Fruit fly (Drosophila melanogaster): ENCODE results near the gene CG1812.

Gene CG1812

DNA sequence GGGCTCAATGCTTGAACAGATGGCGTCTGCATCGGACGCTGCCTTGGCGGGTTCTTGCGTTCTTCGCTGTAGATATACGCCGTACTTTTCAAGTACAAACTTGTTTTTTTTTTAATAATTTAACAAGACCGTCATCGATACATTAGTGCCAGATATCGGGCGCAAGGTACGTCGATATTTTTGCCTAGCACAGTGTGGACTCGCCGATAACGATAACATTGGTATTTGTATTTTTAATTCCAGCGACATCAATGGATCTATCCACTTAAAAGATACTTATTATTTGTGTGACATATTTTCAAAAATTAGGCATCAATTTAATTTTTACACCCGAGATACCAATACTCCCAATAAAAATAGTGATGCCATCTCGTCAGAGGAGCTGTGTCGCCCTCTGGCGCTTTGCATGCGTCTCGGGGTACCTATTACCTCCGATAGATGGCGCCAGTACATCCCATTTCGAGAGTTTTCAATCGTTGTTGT is 13.5 kb downstream of the CG1812 start, which contains the start of gene Tak1 (continued):
- TF ChIP-seq Atf3 (GFP tag; optimal IDR thresholded peaks at IDR 0.05) (peak; percentile 23), Blimp-1 (GFP tag; optimal IDR thresholded peaks at IDR 0.05) (no peak), chif (GFP tag; optimal IDR thresholded peaks at IDR 0.05) (peak; percentile 19 to 66), ttk (GFP tag; IDR thresholded peaks at IDR 0.05) (no peak), Mrtf (GFP tag; IDR thresholded peaks at IDR 0.05) (peak; percentile 63; the same call in 2 of the 3 replicates), CG8944 (GFP tag; optimal IDR thresholded peaks at IDR 0.05) (peak; percentile 53), phol (tag; optimal IDR thresholded peaks at IDR 0.05) (peak; percentile 45), CG14441 (GFP tag; IDR thresholded peaks at IDR 0.05) (peak; percentile 60; the same call in 1 of the 2 replicates), CG8281 (tag; optimal IDR thresholded peaks at IDR 0.05) (no peak), CG2199 (GFP tag; IDR thresholded peaks at IDR 0.05) (peak; percentile 94), pita (GFP tag; optimal IDR thresholded peaks at IDR 0.05) (peak; percentile 37), aop (GFP tag; IDR thresholded peaks at IDR 0.05) (no peak), NfI (GFP tag; optimal IDR thresholded peaks at IDR 0.05) (peak; percentile 50), CG6689 (GFP tag; IDR thresholded peaks at IDR 0.05) (no peak), kay (GFP tag; optimal IDR thresholded peaks at IDR 0.05) (no peak), CG33557 (GFP tag; optimal IDR thresholded peaks at IDR 0.05) (no peak), CG18599 (GFP tag; optimal IDR thresholded peaks at IDR 0.05) (peak; percentile 9), sc (optimal IDR thresholded peaks at IDR 0.05) (no peak), sc (GFP tag; optimal IDR thresholded peaks at IDR 0.05) (no peak), CG30403 (GFP tag; optimal IDR thresholded peaks at IDR 0.05) (peak; percentile 62), CG5180 (GFP tag; optimal IDR thresholded peaks at IDR 0.05) (no peak), bowl (GFP tag; IDR thresholded peaks at IDR 0.05) (no peak), wor (GFP tag; IDR thresholded peaks at IDR 0.05) (no peak), tna (GFP tag; IDR thresholded peaks at IDR 0.05; ENCODE audit: partially characterized antibody) (peak; percentile 92), Meics (GFP tag; optimal IDR thresholded peaks at IDR 0.05) (peak; percentile 59), CG11723 (GFP tag; optimal IDR thresholded peaks at IDR 0.05) (no peak), br (optimal IDR thresholded peaks at IDR 0.05) (no peak), CG10462 (GFP tag; optimal IDR thresholded peaks at IDR 0.05) (peak; percentile 7), Myb (GFP tag; optimal IDR thresholded peaks at IDR 0.05) (peak; percentile 67), wdn (GFP tag; IDR thresholded peaks at IDR 0.05) (no peak), CG1602 (GFP tag; optimal IDR thresholded peaks at IDR 0.05) (peak; percentile 58), Lim3 (GFP tag; IDR thresholded peaks at IDR 0.05) (no peak), lab (GFP tag; optimal IDR thresholded peaks at IDR 0.05) (peak; percentile 24), Oli (tag; optimal IDR thresholded peaks at IDR 0.05) (peak; percentile 18), CG9727 (GFP tag; optimal IDR thresholded peaks at IDR 0.05) (peak; percentile 46), Ada2b (GFP tag; IDR thresholded peaks at IDR 0.05) (peak; percentile 27; the same call in 1 of the 2 replicates), caup (GFP tag; optimal IDR thresholded peaks at IDR 0.05; ENCODE audit: severe bottlenecking) (peak; percentile 46), Nf-YB (GFP tag; optimal IDR thresholded peaks at IDR 0.05) (peak; percentile 10), ac (GFP tag; optimal IDR thresholded peaks at IDR 0.05) (no peak), CG11456 (GFP tag; IDR thresholded peaks at IDR 0.05) (peak; percentile 89), ap (GFP tag; IDR thresholded peaks at IDR 0.05) (0 out of 2 replicates have a peak, but pooled peaks have one; percentile 19), Dll (GFP tag; IDR thresholded peaks at IDR 0.05; ENCODE audit: partially characterized antibody) (peak; percentile 82), CG17802 (tag; optimal IDR thresholded peaks at IDR 0.05) (peak; percentile 89), Stat92E (GFP tag; optimal IDR thresholded peaks at IDR 0.05) (peak in 1 of 3 experiments; percentile 1), CG4820 (GFP tag; optimal IDR thresholded peaks at IDR 0.05) (peak; percentile 24), CG1647 (GFP tag; optimal IDR thresholded peaks at IDR 0.05) (peak; percentile 18), slbo (GFP tag; IDR thresholded peaks at IDR 0.05) (peak; percentile 79), CkIIα-i1 (GFP tag; IDR thresholded peaks at IDR 0.05) (no peak), ham (GFP tag; IDR thresholded peaks at IDR 0.05) (no peak), Trl (optimal IDR thresholded peaks at IDR 0.05) (no peak), Trl (GFP tag; optimal IDR thresholded peaks at IDR 0.05) (peak; percentile 51)
